Worm (Caenorhabditis elegans): ENCODE results near the gene Y48E1B.17.

ce11 chrII:13531118-13531517 lies 9.8 kb downstream of the Y48E1B.17 start, which contains the start of gene snx-14:
- no peak for TF ChIP-seq aly-2 (tag; optimal IDR thresholded peaks at IDR 0.05)
- TF ChIP-seq snpc-4 (tag; optimal IDR thresholded peaks at IDR 0.05): no peak
- no peak for TF ChIP-seq nhr-77 (tag; optimal IDR thresholded peaks at IDR 0.05)
- TF ChIP-seq sea-2 (GFP tag; optimal IDR thresholded peaks at IDR 0.05): no peak
- no peak for TF ChIP-seq lin-15B (tag; optimal IDR thresholded peaks at IDR 0.05)
- TF ChIP-seq mdl-1 (tag; optimal IDR thresholded peaks at IDR 0.05): no peak
- TF ChIP-seq fos-1 (tag; optimal IDR thresholded peaks at IDR 0.05): no peak
- no peak for TF ChIP-seq jun-1 (tag; optimal IDR thresholded peaks at IDR 0.05)
- no peak for TF ChIP-seq nhr-67 (tag; optimal IDR thresholded peaks at IDR 0.05)
- TF ChIP-seq pqm-1 (tag; optimal IDR thresholded peaks at IDR 0.05): no peak
- TF ChIP-seq ama-1 (optimal IDR thresholded peaks at IDR 0.05): no peak
- TF ChIP-seq pha-4 (tag; optimal IDR thresholded peaks at IDR 0.05): no peak
- no peak for TF ChIP-seq elt-2 (tag; optimal IDR thresholded peaks at IDR 0.05)
- TF ChIP-seq ztf-11 (tag; optimal IDR thresholded peaks at IDR 0.05): no peak

Measured in whole organism, L3 larva.